Fruit fly (Drosophila melanogaster) whole organism, embryonic: ENCODE results near the gene CG42393.

Source experiments
- Adf1 ChIP-seq: fragments of 200-800 bp; sonication (Bioruptor generic); IDR thresholded peaks from 2 replicates; pipeline ENCODE4 v1.3.6; 2022; ENCODE audit warnings: missing biosample characterization, missing genetic modification characterization
- B-H1 ChIP-seq: fragments of 200-800 bp; sonication (Bioruptor generic); IDR thresholded peaks from 3 replicates; pipeline ENCODE4 v1.3.6; 2022; ENCODE audit warnings: missing biosample characterization, missing genetic modification characterization
- C15 ChIP-seq: fragments of 200-800 bp; sonication (Bioruptor generic); IDR thresholded peaks from 3 replicates; pipeline ENCODE4 v1.3.6; 2022; ENCODE audit warnings: missing biosample characterization, missing genetic modification characterization
- CG1024 ChIP-seq: fragments of 200-800 bp; sonication (Bioruptor generic); IDR thresholded peaks from 2 replicates; pipeline ENCODE4 v1.3.6; 2022; ENCODE audit warnings: missing biosample characterization, missing genetic modification characterization
- CG11398 ChIP-seq: fragments of 200-800 bp; sonication (Bioruptor generic); optimal IDR thresholded peaks from 2 replicates; lab custom pipeline; 2016; ENCODE audit warnings: missing biosample characterization, missing genetic modification characterization
- CG12236 ChIP-seq: fragments of 200-800 bp; sonication (Bioruptor generic); optimal IDR thresholded peaks from 2 replicates; lab custom pipeline; 2016; ENCODE audit warnings: missing biosample characterization, missing genetic modification characterization
- CG15479 ChIP-seq: fragments of 200-800 bp; sonication (Bioruptor generic); optimal IDR thresholded peaks from 3 replicates; lab custom pipeline; 2019; ENCODE audit warnings: missing biosample characterization, mild to moderate bottlenecking, missing genetic modification characterization, moderate library complexity
- CG16779 ChIP-seq: fragments of 200-800 bp; sonication (Bioruptor generic); IDR thresholded peaks from 2 replicates; pipeline ENCODE4 v1.3.6; 2022; ENCODE audit warnings: missing biosample characterization, missing genetic modification characterization
- CG17829 ChIP-seq: fragments of 200-800 bp; optimal IDR thresholded peaks from 2 replicates; lab custom pipeline; 2019; ENCODE audit warnings: missing biosample characterization, mild to moderate bottlenecking, missing genetic modification characterization, moderate library complexity
- CG30403 ChIP-seq: fragments of 200-800 bp; sonication (Bioruptor generic); optimal IDR thresholded peaks from 3 replicates; lab custom pipeline; 2016; ENCODE audit warnings: missing biosample characterization, missing genetic modification characterization
- CG32532 ChIP-seq: fragments of 200-800 bp; sonication (Bioruptor generic); IDR thresholded peaks from 2 replicates; pipeline ENCODE4 v1.3.6; 2022; ENCODE audit warnings: missing biosample characterization, missing genetic modification characterization
- CG33557 ChIP-seq: fragments of 200-800 bp; sonication (Bioruptor generic); optimal IDR thresholded peaks from 2 replicates; lab custom pipeline; 2019; ENCODE audit warnings: missing biosample characterization, mild to moderate bottlenecking, missing genetic modification characterization, moderate library complexity
- CG3726 ChIP-seq: fragments of 200-800 bp; sonication (Bioruptor generic); IDR thresholded peaks from 3 replicates; pipeline ENCODE4, ENCODE4 v1.3.6; 2022; ENCODE audit warnings: missing biosample characterization, missing genetic modification characterization
- CG3838 ChIP-seq: fragments of 200-800 bp; sonication (Bioruptor generic); optimal IDR thresholded peaks from 3 replicates; lab custom pipeline; 2016; ENCODE audit warnings: missing biosample characterization, missing genetic modification characterization
- CG6765 ChIP-seq: fragments of 200-800 bp; sonication (Bioruptor generic); optimal IDR thresholded peaks from 3 replicates; lab custom pipeline; 2017; ENCODE audit warnings: missing biosample characterization, mild to moderate bottlenecking, missing genetic modification characterization
- CG8089 ChIP-seq: fragments of 200-800 bp; sonication (Bioruptor generic); optimal IDR thresholded peaks from 3 replicates; lab custom pipeline; 2016; ENCODE audit warnings: missing biosample characterization, missing genetic modification characterization
- CG8765 ChIP-seq: fragments of 200-800 bp; sonication (Bioruptor generic); IDR thresholded peaks from 2 replicates; pipeline ENCODE4 v1.3.6; 2022; ENCODE audit warnings: missing biosample characterization, missing genetic modification characterization
- CG9215 ChIP-seq: fragments of 200-800 bp; sonication (Bioruptor generic); IDR thresholded peaks from 2 replicates; pipeline ENCODE4 v1.3.6; 2022; ENCODE audit warnings: missing biosample characterization, missing genetic modification characterization
- CoRest ChIP-seq: fragments of 200-800 bp; sonication (Bioruptor generic); optimal IDR thresholded peaks from 3 replicates; lab custom pipeline; 2018; ENCODE audit warnings: missing biosample characterization, mild to moderate bottlenecking, missing genetic modification characterization, moderate library complexity
- Dfd ChIP-seq, 2 experiments: fragments of >200 bp; optimal IDR thresholded peaks; 2 replicates each; lab custom pipeline; 2017; ENCODE audit warnings: missing biosample characterization in 2 of 2, missing genetic modification characterization in 2 of 2
- Dip3 ChIP-seq: fragments of 200-800 bp; sonication (Bioruptor generic); optimal IDR thresholded peaks from 3 replicates; lab custom pipeline; 2016; ENCODE audit warnings: missing biosample characterization, missing genetic modification characterization
- Drgx ChIP-seq: fragments of 200-800 bp; sonication (Bioruptor generic); IDR thresholded peaks from 2 replicates; pipeline ENCODE4 v1.3.6; 2022; ENCODE audit warnings: missing biosample characterization, missing genetic modification characterization
- HLH4C ChIP-seq: fragments of 200-800 bp; sonication (Bioruptor generic); IDR thresholded peaks from 3 replicates; pipeline ENCODE4 v1.3.6; 2022; ENCODE audit warnings: missing biosample characterization, missing genetic modification characterization; ENCODE audit not compliant: partially characterized antibody
- Jarid2 ChIP-seq: fragments of 200-800 bp; sonication (Bioruptor generic); optimal IDR thresholded peaks from 3 replicates; lab custom pipeline; 2017; ENCODE audit warnings: mild to moderate bottlenecking, missing biosample characterization, missing genetic modification reagents, missing genetic modification characterization
- Kr ChIP-seq: fragments of 200-800 bp; sonication (Bioruptor generic); optimal IDR thresholded peaks from 2 replicates; lab custom pipeline; 2017; ENCODE audit warnings: missing biosample characterization, mild to moderate bottlenecking, missing genetic modification characterization
- Myb ChIP-seq: fragments of 200-800 bp; sonication (Bioruptor generic); optimal IDR thresholded peaks from 2 replicates; lab custom pipeline; 2016; ENCODE audit warnings: missing biosample characterization, missing genetic modification characterization
- Oli ChIP-seq: fragments of 200-800 bp; sonication (Bioruptor generic); optimal IDR thresholded peaks from 2 replicates; lab custom pipeline; 2018; ENCODE audit warnings: missing biosample characterization, mild to moderate bottlenecking, missing genetic modification characterization, moderate library complexity
- Sox100B ChIP-seq: fragments of 200-800 bp; sonication (Bioruptor generic); optimal IDR thresholded peaks from 3 replicates; lab custom pipeline; 2018; ENCODE audit warnings: missing biosample characterization, mild to moderate bottlenecking, missing genetic modification characterization
- Sry-β ChIP-seq: fragments of 200-800 bp; sonication (Bioruptor generic); optimal IDR thresholded peaks from 2 replicates; lab custom pipeline; 2018; ENCODE audit warnings: missing biosample characterization, mild to moderate bottlenecking, missing genetic modification characterization, moderate library complexity
- Trl ChIP-seq, 3 experiments: fragments of >200 bp in 2 of 3; fragments of 200-800 bp in 1 of 3; sonication (Bioruptor generic) in 1 of 3; optimal IDR thresholded peaks; 2 replicates in 1 of 3; 3 replicates in 2 of 3; lab custom pipeline; 2016 to 2017; ENCODE audit warnings: missing biosample characterization in 1 of 3, missing genetic modification characterization in 1 of 3
- al ChIP-seq: fragments of 200-800 bp; sonication (Bioruptor generic); IDR thresholded peaks from 2 replicates; pipeline ENCODE4 v1.3.6; 2022; ENCODE audit warnings: missing biosample characterization, missing genetic modification characterization
- cg ChIP-seq: fragments of 200-800 bp; sonication (Bioruptor generic); optimal IDR thresholded peaks from 3 replicates; lab custom pipeline; 2019; ENCODE audit warnings: missing biosample characterization, mild to moderate bottlenecking, missing genetic modification characterization, moderate library complexity
- dan ChIP-seq: fragments of 200-800 bp; sonication (Bioruptor generic); IDR thresholded peaks from 2 replicates; pipeline ENCODE4 v1.3.6; 2022; ENCODE audit warnings: missing biosample characterization, missing genetic modification characterization
- eve ChIP-seq, 2 experiments: fragments of >200 bp; optimal IDR thresholded peaks; 2 replicates each; lab custom pipeline; 2017; ENCODE audit warnings: missing biosample characterization in 2 of 2, missing genetic modification characterization in 2 of 2
- grau ChIP-seq: fragments of 200-800 bp; optimal IDR thresholded peaks from 3 replicates; lab custom pipeline; 2019; ENCODE audit warnings: missing biosample characterization, mild to moderate bottlenecking, missing genetic modification characterization, moderate library complexity
- gro ChIP-seq: fragments of 200-800 bp; sonication (Bioruptor generic); optimal IDR thresholded peaks from 2 replicates; lab custom pipeline; 2016; ENCODE audit warnings: missing biosample characterization, missing genetic modification characterization
- gsb-n ChIP-seq: fragments of 200-800 bp; sonication (Bioruptor generic); optimal IDR thresholded peaks from 3 replicates; lab custom pipeline; 2018; ENCODE audit warnings: missing biosample characterization, mild to moderate bottlenecking, missing genetic modification characterization
- inv ChIP-seq: fragments of 200-800 bp; sonication (Bioruptor generic); IDR thresholded peaks from 2 replicates; pipeline ENCODE4 v1.3.6; 2022; ENCODE audit warnings: missing biosample characterization, missing genetic modification characterization; ENCODE audit not compliant: partially characterized antibody
- kah ChIP-seq: fragments of 200-800 bp; sonication (Bioruptor generic); optimal IDR thresholded peaks from 2 replicates; lab custom pipeline; 2018; ENCODE audit warnings: missing biosample characterization, mild to moderate bottlenecking, missing genetic modification characterization
- kay ChIP-seq: fragments of 200-800 bp; sonication (Bioruptor generic); optimal IDR thresholded peaks from 2 replicates; lab custom pipeline; 2016; ENCODE audit warnings: missing biosample characterization, missing genetic modification characterization
- lov ChIP-seq, 2 experiments: fragments of 200-800 bp in 1 of 2; fragments of >200 bp in 1 of 2; sonication (Bioruptor generic) in 1 of 2; IDR thresholded peaks in 1 of 2; optimal IDR thresholded peaks in 1 of 2; 2 replicates in 1 of 2; 3 replicates in 1 of 2; pipeline versions ENCODE4 v1.3.6 to Lab custom; 2017 to 2022; ENCODE audit warnings: missing biosample characterization in 1 of 2, missing genetic modification characterization in 1 of 2
- nerfin-1 ChIP-seq: fragments of 200-800 bp; sonication (Bioruptor generic); optimal IDR thresholded peaks from 3 replicates; lab custom pipeline; 2019; ENCODE audit warnings: missing biosample characterization, mild to moderate bottlenecking, missing genetic modification characterization, moderate library complexity
- p53 ChIP-seq: fragments of 200-800 bp; sonication (Bioruptor generic); optimal IDR thresholded peaks from 2 replicates; lab custom pipeline; 2016; ENCODE audit warnings: missing biosample characterization, missing genetic modification characterization
- sens-2 ChIP-seq: fragments of 200-800 bp; sonication (Bioruptor generic); IDR thresholded peaks from 2 replicates; pipeline ENCODE4 v1.3.6; 2022; ENCODE audit warnings: missing biosample characterization, missing genetic modification characterization
- sob ChIP-seq: fragments of 200-800 bp; sonication (Bioruptor generic); IDR thresholded peaks from 2 replicates; pipeline ENCODE4 v1.3.6; 2022; ENCODE audit warnings: missing biosample characterization, missing genetic modification characterization
- trem ChIP-seq: fragments of 200-800 bp; optimal IDR thresholded peaks from 3 replicates; lab custom pipeline; 2019; ENCODE audit warnings: missing biosample characterization, mild to moderate bottlenecking, missing genetic modification characterization, moderate library complexity
- yki ChIP-seq: fragments of >200 bp; optimal IDR thresholded peaks from 3 replicates; lab custom pipeline; 2018
- zen ChIP-seq: fragments of 200-800 bp; sonication (Bioruptor generic); optimal IDR thresholded peaks from 3 replicates; lab custom pipeline; 2018; ENCODE audit warnings: missing biosample characterization, mild to moderate bottlenecking, missing genetic modification characterization, moderate library complexity
- zen2 ChIP-seq: fragments of 200-800 bp; sonication (Bioruptor generic); IDR thresholded peaks from 3 replicates; pipeline ENCODE4 v1.3.6; 2022; ENCODE audit warnings: missing biosample characterization, missing genetic modification characterization; ENCODE audit not compliant: partially characterized antibody

Gene CG42393

dm6 chr3L:18064632-18065482 is 22.3 kb downstream of the CG42393 start, which contains the start of gene Eip75B:
Gene Eip75B (minus strand): TSS chr3L:18064696.
- peak; percentile 38 for TF ChIP-seq cg (GFP tag; lab: Kevin White, UChicago)
- no peak for TF ChIP-seq Kr (GFP tag; lab: Kevin White, UChicago)
- TF ChIP-seq CG30403 (GFP tag; lab: Kevin White, UChicago) = peak; percentile 31
- peak; percentile 65 for TF ChIP-seq yki
- no peak for TF ChIP-seq trem (tag; lab: Kevin White, UChicago)
- peak; percentile 5 for TF ChIP-seq Oli (tag; lab: Kevin White, UChicago)
- no peak for TF ChIP-seq CG8089 (GFP tag; lab: Kevin White, UChicago)
- TF ChIP-seq sens-2 (GFP tag; lab: Robert Waterston, UW) = no peak
- peak; percentile 84 for TF ChIP-seq grau
- no peak for TF ChIP-seq CG12236 (GFP tag; lab: Kevin White, UChicago)
- peak; percentile 34 for TF ChIP-seq Sox100B (GFP tag; lab: Kevin White, UChicago)
- no peak for TF ChIP-seq CG3726
- TF ChIP-seq kah = no peak
- no peak for TF ChIP-seq CG16779
- TF ChIP-seq dan (GFP tag; lab: Robert Waterston, UW) = no peak
- TF ChIP-seq Jarid2 (GFP tag; lab: Kevin White, UChicago) = no peak
- no peak for TF ChIP-seq Dfd (GFP tag; optimal IDR thresholded peaks at IDR 0.05; lab: Kevin White, UChicago)
- TF ChIP-seq C15 = no peak
- 0 out of 3 replicates have a peak, but pooled peaks have one; percentile 16 for TF ChIP-seq zen2 (GFP tag; lab: Robert Waterston, UW)
- TF ChIP-seq B-H1 (GFP tag; lab: Robert Waterston, UW) = no peak
- no peak for TF ChIP-seq eve (GFP tag; optimal IDR thresholded peaks at IDR 0.05; lab: Kevin White, UChicago)
- TF ChIP-seq zen = no peak
- TF ChIP-seq gro = no peak
- no peak for TF ChIP-seq Dip3 (GFP tag; lab: Kevin White, UChicago)
- no peak for TF ChIP-seq kay (GFP tag; lab: Kevin White, UChicago)
- no peak for TF ChIP-seq CG11398 (GFP tag; lab: Kevin White, UChicago)
- TF ChIP-seq p53 (GFP tag; lab: Kevin White, UChicago) = peak; percentile 66
- TF ChIP-seq CG3838 = no peak
- peak; percentile 2 for TF ChIP-seq CG33557 (GFP tag; lab: Kevin White, UChicago)
- TF ChIP-seq Sry-β (GFP tag; lab: Kevin White, UChicago) = no peak
- TF ChIP-seq al (GFP tag; lab: Robert Waterston, UW) = no peak
- no peak for TF ChIP-seq CG17829 (tag; lab: Kevin White, UChicago)
- TF ChIP-seq Drgx (GFP tag; lab: Robert Waterston, UW) = peak; percentile 43; the same call in 1 of the 2 replicates
- TF ChIP-seq Myb (GFP tag; lab: Kevin White, UChicago) = no peak
- TF ChIP-seq lov (optimal IDR thresholded peaks at IDR 0.05; lab: Kevin White, UChicago) = no peak
- no peak for TF ChIP-seq lov (GFP tag; IDR thresholded peaks at IDR 0.05; lab: Robert Waterston, UW)
- TF ChIP-seq CG15479 = peak; percentile 37
- TF ChIP-seq Adf1 (GFP tag; lab: Robert Waterston, UW) = peak; percentile 68
- no peak for TF ChIP-seq CG9215 (GFP tag; lab: Robert Waterston, UW)
- TF ChIP-seq gsb-n (tag; lab: Kevin White, UChicago) = peak; percentile 12
- TF ChIP-seq nerfin-1 = no peak
- TF ChIP-seq inv = no peak
- peak in 1 of 2 experiments; percentile 87 for TF ChIP-seq Trl (optimal IDR thresholded peaks at IDR 0.05; lab: Kevin White, UChicago)
- TF ChIP-seq Trl (GFP tag; optimal IDR thresholded peaks at IDR 0.05; lab: Kevin White, UChicago) = no peak
- peak; percentile 18 for TF ChIP-seq CoRest
- TF ChIP-seq CG32532 = no peak
- TF ChIP-seq HLH4C (GFP tag; lab: Robert Waterston, UW) = no peak
- no peak for TF ChIP-seq CG8765 (GFP tag; lab: Robert Waterston, UW)
- 0 out of 2 replicates have a peak, but pooled peaks have one; percentile 3 for TF ChIP-seq CG1024 (GFP tag; lab: Robert Waterston, UW)
- no peak for TF ChIP-seq CG6765 (GFP tag; lab: Kevin White, UChicago)
- no peak for TF ChIP-seq sob (GFP tag; lab: Robert Waterston, UW)
